Worm (Caenorhabditis elegans): Measurements from ENCODE around the gene atx-2.
A peak's percentile ranks its signal among the peaks of the same experiment; 100 is the strongest.

DNA sequence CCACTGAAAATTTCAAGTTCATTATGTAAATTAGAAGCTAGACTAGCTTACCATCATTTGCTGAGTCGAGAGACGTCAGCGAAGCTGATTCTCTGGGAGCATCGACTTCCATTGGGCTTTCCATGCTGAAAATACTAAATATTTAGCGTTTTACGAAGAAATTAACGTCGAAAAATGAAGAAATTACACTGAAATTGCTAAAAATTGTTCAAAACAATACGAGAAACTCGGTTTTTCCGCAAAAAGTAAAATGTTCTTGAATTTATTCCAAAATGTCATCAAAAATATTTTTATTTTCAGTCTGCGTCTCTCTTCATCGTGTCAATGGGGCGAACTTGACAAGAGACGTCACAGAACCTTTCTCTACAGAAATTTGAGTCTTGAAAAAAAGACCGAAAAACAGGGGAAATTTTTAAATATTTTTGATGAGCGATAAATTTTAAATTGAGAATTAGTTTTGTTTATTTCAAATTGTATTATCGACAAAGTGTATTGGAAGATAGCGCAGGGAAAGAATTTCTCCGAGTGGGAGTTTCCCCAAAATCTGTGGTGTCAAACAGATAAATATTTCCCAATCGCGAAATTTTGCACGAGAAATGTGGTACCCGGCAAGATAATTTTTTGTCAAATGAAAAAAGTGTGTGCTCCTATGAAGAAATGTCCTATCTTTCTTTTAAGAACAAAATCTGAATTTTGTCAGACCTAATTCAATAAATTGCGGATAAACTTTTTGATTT is 594 bp upstream of the atx-2 start, which contains the start of gene ecps-1:
- TF ChIP-seq ztf-11 (tag; optimal IDR thresholded peaks at IDR 0.05) (no peak), unc-39 (tag; optimal IDR thresholded peaks at IDR 0.05) (no peak), ceh-28 (tag; optimal IDR thresholded peaks at IDR 0.05) (no peak), mxl-3 (GFP tag; optimal IDR thresholded peaks at IDR 0.05) (peak; percentile 74), daf-19 (GFP tag; conservative IDR thresholded peaks at IDR 0.05) (no peak), zag-1 (tag; optimal IDR thresholded peaks at IDR 0.05) (no peak), nhr-237 (tag; optimal IDR thresholded peaks at IDR 0.05) (no peak), Y48G9A.11 (GFP tag; IDR thresholded peaks at IDR 0.05) (peak; percentile 78), F26F4.8 (GFP tag; conservative IDR thresholded peaks at IDR 0.05) (no peak), unc-130 (GFP tag; optimal IDR thresholded peaks at IDR 0.05) (peak; percentile 94), Y5F2A.4 (GFP tag; optimal IDR thresholded peaks at IDR 0.05) (no peak), dmd-6 (GFP tag; IDR thresholded peaks at IDR 0.05) (peak; percentile 79), nhr-76 (tag; optimal IDR thresholded peaks at IDR 0.05) (no peak), nhr-6 (tag; optimal IDR thresholded peaks at IDR 0.05) (peak; percentile 79)
